Fruit fly (Drosophila melanogaster): Measurements from ENCODE around the gene CG34012.

The CG34012 gene

dm6 chr3L:11148478-11149251, 39.4 kb upstream of the CG34012 start (continued):
- peak; percentile 52 for TF ChIP-seq Asciz (GFP tag; optimal IDR thresholded peaks at IDR 0.05)
- no peak for TF ChIP-seq Fer2 (tag; optimal IDR thresholded peaks at IDR 0.05)
- TF ChIP-seq Sox102F (GFP tag; optimal IDR thresholded peaks at IDR 0.05): peak; percentile 67
- TF ChIP-seq CG6254 (GFP tag; optimal IDR thresholded peaks at IDR 0.05): peak; percentile 56
- TF ChIP-seq wor (GFP tag; IDR thresholded peaks at IDR 0.05): peak; percentile 24; the same call in 1 of the 2 replicates
- TF ChIP-seq gce (GFP tag; IDR thresholded peaks at IDR 0.05): 0 out of 3 replicates have a peak, but pooled peaks have one; percentile 30
- peak; percentile 33; the same call in 1 of the 2 replicates for TF ChIP-seq al (GFP tag; IDR thresholded peaks at IDR 0.05)
- no peak; the same call in 1 of the 2 replicates for TF ChIP-seq Ptx1 (GFP tag; IDR thresholded peaks at IDR 0.05)
- TF ChIP-seq grau (tag; optimal IDR thresholded peaks at IDR 0.05): peak; percentile 49
- no peak for TF ChIP-seq CG10321 (GFP tag; IDR thresholded peaks at IDR 0.05)
- 0 out of 2 replicates have a peak, but pooled peaks have one; percentile 9 for TF ChIP-seq seq (GFP tag; IDR thresholded peaks at IDR 0.05)
- peak; percentile 57; the same call in 2 of the 3 replicates for TF ChIP-seq CG11695 (GFP tag; IDR thresholded peaks at IDR 0.05)
- peak; percentile 48 for TF ChIP-seq CG1529 (GFP tag; optimal IDR thresholded peaks at IDR 0.05)
- peak; percentile 58 for TF ChIP-seq D19A (tag; optimal IDR thresholded peaks at IDR 0.05)
- no peak for TF ChIP-seq CG10274 (GFP tag; optimal IDR thresholded peaks at IDR 0.05)
- peak; percentile 26 for TF ChIP-seq Meics (GFP tag; optimal IDR thresholded peaks at IDR 0.05)
- peak; percentile 3 for TF ChIP-seq Hsf (GFP tag; optimal IDR thresholded peaks at IDR 0.05)
- TF ChIP-seq ATbp (GFP tag; optimal IDR thresholded peaks at IDR 0.05): peak; percentile 41
- TF ChIP-seq CG34224 (GFP tag; IDR thresholded peaks at IDR 0.05; ENCODE audit: partially characterized antibody): no peak
- no peak for TF ChIP-seq jigr1 (GFP tag; IDR thresholded peaks at IDR 0.05)
- TF ChIP-seq CG2712 (tag; optimal IDR thresholded peaks at IDR 0.05): peak; percentile 70
- no peak for TF ChIP-seq CG31388 (GFP tag; optimal IDR thresholded peaks at IDR 0.05)
- TF ChIP-seq abd-A (tag; optimal IDR thresholded peaks at IDR 0.05): peak; percentile 66
- no peak for TF ChIP-seq CG7987 (GFP tag; optimal IDR thresholded peaks at IDR 0.05)
- TF ChIP-seq CG31365 (tag; optimal IDR thresholded peaks at IDR 0.05): no peak
- TF ChIP-seq hkb (optimal IDR thresholded peaks at IDR 0.05): no peak
- TF ChIP-seq hkb (GFP tag; IDR thresholded peaks at IDR 0.05): peak; percentile 57
- no peak for TF ChIP-seq CG4730 (GFP tag; IDR thresholded peaks at IDR 0.05)
- peak; percentile 74 for TF ChIP-seq Drgx (GFP tag; IDR thresholded peaks at IDR 0.05)
- TF ChIP-seq CG14014 (GFP tag; IDR thresholded peaks at IDR 0.05): peak; percentile 22; the same call in 1 of the 2 replicates
- peak; percentile 38 for TF ChIP-seq CG4707 (GFP tag; optimal IDR thresholded peaks at IDR 0.05)
- TF ChIP-seq Chrac-16 (GFP tag; optimal IDR thresholded peaks at IDR 0.05): peak; percentile 14
- TF ChIP-seq chif (GFP tag; optimal IDR thresholded peaks at IDR 0.05): peak in 1 of 2 experiments; percentile 2
- TF ChIP-seq Spps (tag; optimal IDR thresholded peaks at IDR 0.05): peak; percentile 22
- TF ChIP-seq ttk (GFP tag; IDR thresholded peaks at IDR 0.05): 0 out of 2 replicates have a peak, but pooled peaks have one; percentile 31
- TF ChIP-seq CG9437 (GFP tag; optimal IDR thresholded peaks at IDR 0.05): peak; percentile 35

DNA sequence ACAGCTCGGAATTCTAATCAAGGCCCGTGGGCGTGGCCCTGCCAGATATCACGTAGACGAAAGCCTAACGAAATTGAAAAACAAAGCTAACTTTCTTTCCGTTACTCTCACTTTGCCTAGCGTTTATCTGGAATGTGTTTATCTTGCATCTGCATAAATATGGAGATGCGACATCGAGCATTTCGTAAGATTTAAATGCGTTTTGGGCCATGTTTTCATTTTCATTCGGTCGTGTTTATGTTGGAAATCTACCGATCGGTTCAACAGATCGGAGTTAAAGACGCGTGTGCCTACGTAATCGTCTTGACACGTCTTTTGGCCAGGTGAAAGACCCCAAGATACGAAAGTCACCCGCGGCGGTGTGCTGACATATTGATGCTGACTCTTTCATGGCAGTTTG, 38.4 kb upstream of the CG34012 start:
- TF ChIP-seq bigmax (GFP tag; optimal IDR thresholded peaks at IDR 0.05) (no peak), vvl (GFP tag; IDR thresholded peaks at IDR 0.05) (peak; percentile 75; the same call in 1 of the 2 replicates), Awh (GFP tag; IDR thresholded peaks at IDR 0.05) (peak; percentile 54; the same call in 1 of the 2 replicates), grn (GFP tag; optimal IDR thresholded peaks at IDR 0.05) (peak; percentile 82), CG13624 (GFP tag; optimal IDR thresholded peaks at IDR 0.05) (no peak), jumu (GFP tag; optimal IDR thresholded peaks at IDR 0.05) (no peak), abd-A (tag; optimal IDR thresholded peaks at IDR 0.05) (peak; percentile 76), kni (GFP tag; optimal IDR thresholded peaks at IDR 0.05) (peak; percentile 85), pros (GFP tag; optimal IDR thresholded peaks at IDR 0.05) (peak; percentile 96), CG15479 (GFP tag; optimal IDR thresholded peaks at IDR 0.05) (no peak), CG12769 (tag; optimal IDR thresholded peaks at IDR 0.05) (no peak), Neu2 (GFP tag; optimal IDR thresholded peaks at IDR 0.05; ENCODE audit: borderline replicate concordance) (no peak), CG4360 (GFP tag; IDR thresholded peaks at IDR 0.05) (no peak), Hr78 (GFP tag; optimal IDR thresholded peaks at IDR 0.05) (peak in 1 of 2 experiments; percentile 14), oc (tag; optimal IDR thresholded peaks at IDR 0.05) (peak; percentile 69), ab (GFP tag; optimal IDR thresholded peaks at IDR 0.05) (no peak)
